Worm (Caenorhabditis elegans) whole organism, L4 larva: ENCODE results near the gene C15B12.2.

ENCODE experiments used
- F26F4.8 ChIP-seq: fragments of 200-800 bp; sonication (Bioruptor generic); conservative IDR thresholded peaks from 2 replicates; pipeline ENCODE4 v1.3.6; 2022; ENCODE audit warnings: missing genetic modification characterization, missing compliant biosample characterization
- F37D6.2 ChIP-seq: sonication (generic microtip); optimal IDR thresholded peaks from 2 replicates; lab custom pipeline; 2016; ENCODE audit warnings: mild to moderate bottlenecking, missing genetic modification characterization, missing compliant biosample characterization
- R02D3.7 ChIP-seq: fragments of 150-350 bp; sonication (generic microtip); optimal IDR thresholded peaks from 3 replicates; lab custom pipeline; 2014; ENCODE audit warnings: missing biosample characterization, missing genetic modification characterization
- Y5F2A.4 ChIP-seq: fragments of 200-800 bp; sonication (Bioruptor generic); optimal IDR thresholded peaks from 2 replicates; lab custom pipeline; 2018; ENCODE audit warnings: mild to moderate bottlenecking, missing genetic modification characterization, missing compliant biosample characterization
- Y75B8A.6 ChIP-seq: fragments of 200-800 bp; sonication (Bioruptor generic); IDR thresholded peaks from 2 replicates; pipeline ENCODE4 v1.3.6; 2022; ENCODE audit warnings: missing genetic modification reagents, missing genetic modification characterization, missing compliant biosample characterization
- ZK337.2 ChIP-seq: fragments of 200-800 bp; sonication (Bioruptor generic); IDR thresholded peaks from 2 replicates; pipeline ENCODE4 v1.3.6; 2022; ENCODE audit warnings: missing genetic modification reagents, missing genetic modification characterization, missing compliant biosample characterization
- ZK546.5 ChIP-seq, 2 experiments: sonication (generic microtip); optimal IDR thresholded peaks; 2 replicates each; lab custom pipeline; 2017; ENCODE audit warnings: missing biosample characterization in 2 of 2, missing genetic modification characterization in 2 of 2
- aha-1 ChIP-seq: fragments of 150-350 bp; peaks from one replicate; lab custom pipeline; 2014; ENCODE audit warnings: missing biosample characterization, missing genetic modification characterization
- aly-2 ChIP-seq: sonication (generic microtip); optimal IDR thresholded peaks from 2 replicates; lab custom pipeline; 2018; ENCODE audit warnings: missing biosample characterization, missing genetic modification characterization
- ceh-62 ChIP-seq: sonication (generic microtip); optimal IDR thresholded peaks from 2 replicates; lab custom pipeline; 2017; ENCODE audit warnings: missing biosample characterization, missing genetic modification characterization
- ces-1 ChIP-seq: fragments of 150-350 bp; sonication (generic microtip); optimal IDR thresholded peaks from 4 replicates; lab custom pipeline; 2014; ENCODE audit warnings: missing biosample characterization, missing genetic modification reagents, missing genetic modification characterization
- cey-2 ChIP-seq: sonication (generic microtip); optimal IDR thresholded peaks from 3 replicates; lab custom pipeline; 2017; ENCODE audit warnings: missing genetic modification characterization, mild to moderate bottlenecking, missing compliant biosample characterization, antibody characterized with exemption, borderline replicate concordance; ENCODE audit not compliant: insufficient read depth
- daf-12 ChIP-seq: fragments of 150-350 bp; optimal IDR thresholded peaks from 2 replicates; lab custom pipeline; 2014; ENCODE audit warnings: missing biosample characterization, missing genetic modification reagents, missing genetic modification characterization
- daf-16 ChIP-seq, 3 experiments: sonication (generic microtip); optimal IDR thresholded peaks; 2 replicates each; lab custom pipeline; 2016 to 2017; ENCODE audit warnings: missing genetic modification characterization in 3 of 3, missing genetic modification reagents in 3 of 3, mild to moderate bottlenecking in 2 of 3, missing compliant biosample characterization in 2 of 3, missing biosample characterization in 1 of 3, moderate library complexity in 1 of 3
- daf-19 ChIP-seq: fragments of 200-800 bp; sonication (Bioruptor generic); conservative IDR thresholded peaks from 2 replicates; pipeline ENCODE4 v1.3.6; 2022; ENCODE audit warnings: missing genetic modification characterization, missing compliant biosample characterization
- dmd-6 ChIP-seq: fragments of 200-800 bp; sonication (Bioruptor generic); IDR thresholded peaks from 2 replicates; pipeline ENCODE4 v1.3.6; 2022; ENCODE audit warnings: missing genetic modification reagents, missing genetic modification characterization, missing compliant biosample characterization
- dve-1 ChIP-seq: sonication (generic microtip); optimal IDR thresholded peaks from 2 replicates; lab custom pipeline; 2017; ENCODE audit warnings: antibody characterized with exemption, mild to moderate bottlenecking, missing genetic modification characterization, missing compliant biosample characterization; ENCODE audit not compliant: insufficient read depth
- egl-27 ChIP-seq: sonication (generic microtip); optimal IDR thresholded peaks from 3 replicates; lab custom pipeline; 2017; ENCODE audit warnings: missing biosample characterization, missing genetic modification reagents, missing genetic modification characterization
- gei-8 ChIP-seq: fragments of 200-800 bp; sonication (Bioruptor generic); optimal IDR thresholded peaks from 2 replicates; lab custom pipeline; 2018; ENCODE audit warnings: mild to moderate bottlenecking, missing genetic modification characterization, missing compliant biosample characterization
- hif-1 ChIP-seq, 2 experiments: sonication (generic microtip); optimal IDR thresholded peaks; 2 replicates each; lab custom pipeline; 2016 to 2017; ENCODE audit warnings: missing compliant biosample characterization in 2 of 2, missing genetic modification characterization in 2 of 2, missing genetic modification reagents in 2 of 2, missing genotype in 2 of 2, mild to moderate bottlenecking in 1 of 2
- hlh-11 ChIP-seq: fragments of 200-800 bp; sonication (Bioruptor generic); optimal IDR thresholded peaks from 2 replicates; lab custom pipeline; 2018; ENCODE audit warnings: mild to moderate bottlenecking, missing genetic modification characterization, missing compliant biosample characterization
- jun-1 ChIP-seq: fragments of 150-350 bp; optimal IDR thresholded peaks from 2 replicates; lab custom pipeline; 2014; ENCODE audit warnings: missing biosample characterization, missing genetic modification reagents, missing genetic modification characterization
- lin-1 ChIP-seq: fragments of 200-800 bp; sonication (Bioruptor generic); IDR thresholded peaks from 2 replicates; pipeline ENCODE4 v1.3.6; 2022; ENCODE audit warnings: missing genetic modification reagents, missing genetic modification characterization, missing compliant biosample characterization
- lin-13 ChIP-seq: fragments of 150-350 bp; optimal IDR thresholded peaks from 2 replicates; lab custom pipeline; 2014; ENCODE audit warnings: missing biosample characterization, missing genetic modification reagents, missing genetic modification characterization
- lir-3 ChIP-seq: sonication (generic microtip); optimal IDR thresholded peaks from 2 replicates; lab custom pipeline; 2016; ENCODE audit warnings: mild to moderate bottlenecking, missing genetic modification characterization, missing compliant biosample characterization
- mdl-1 ChIP-seq, 2 experiments: fragments of 150-350 bp in 1 of 2; sonication (generic microtip) in 1 of 2; optimal IDR thresholded peaks; 2 replicates each; lab custom pipeline; 2014 to 2017; ENCODE audit warnings: missing biosample characterization in 2 of 2, missing genetic modification characterization in 2 of 2
- mep-1 ChIP-seq: fragments of 150-350 bp; sonication (generic microtip); optimal IDR thresholded peaks from 3 replicates; lab custom pipeline; 2014; ENCODE audit warnings: missing biosample characterization, missing genetic modification characterization
- mxl-2 ChIP-seq: fragments of 200-800 bp; sonication (Bioruptor generic); conservative IDR thresholded peaks from 2 replicates; pipeline ENCODE4 v1.3.6; 2022; ENCODE audit warnings: missing genetic modification reagents, missing genetic modification characterization, missing compliant biosample characterization
- nhr-10 ChIP-seq: fragments of 150-350 bp; optimal IDR thresholded peaks from 2 replicates; lab custom pipeline; 2014; ENCODE audit warnings: missing biosample characterization, missing genetic modification characterization
- nhr-102 ChIP-seq: sonication (generic microtip); optimal IDR thresholded peaks from 2 replicates; lab custom pipeline; 2016; ENCODE audit warnings: mild to moderate bottlenecking, missing genetic modification characterization, moderate library complexity, missing compliant biosample characterization
- nhr-28 ChIP-seq: fragments of 150-350 bp; optimal IDR thresholded peaks from 2 replicates; lab custom pipeline; 2014; ENCODE audit warnings: missing biosample characterization, missing genetic modification characterization
- nhr-42 ChIP-seq: fragments of 200-800 bp; sonication (Bioruptor generic); IDR thresholded peaks from 2 replicates; pipeline ENCODE4 v1.3.6; 2022; ENCODE audit warnings: missing genetic modification characterization, missing compliant biosample characterization
- nhr-76 ChIP-seq: fragments of 150-350 bp; optimal IDR thresholded peaks from 2 replicates; lab custom pipeline; 2014; ENCODE audit warnings: missing biosample characterization, missing genetic modification characterization
- nhr-77 ChIP-seq: fragments of 150-350 bp; optimal IDR thresholded peaks from 2 replicates; lab custom pipeline; 2014; ENCODE audit warnings: missing biosample characterization, missing genetic modification characterization
- pqm-1 ChIP-seq: sonication (generic microtip); optimal IDR thresholded peaks from 2 replicates; lab custom pipeline; 2017; ENCODE audit warnings: missing biosample characterization, missing genetic modification characterization
- rbr-2 ChIP-seq: sonication (generic microtip); optimal IDR thresholded peaks from 2 replicates; lab custom pipeline; 2016; ENCODE audit warnings: missing genotype, missing genetic modification characterization, missing compliant biosample characterization
- sdz-12 ChIP-seq: fragments of 200-800 bp; sonication (Bioruptor generic); optimal IDR thresholded peaks from 2 replicates; lab custom pipeline; 2018; ENCODE audit warnings: mild to moderate bottlenecking, missing genetic modification characterization, missing compliant biosample characterization
- set-16 ChIP-seq: fragments of 200-800 bp; sonication (Bioruptor generic); IDR thresholded peaks from 2 replicates; pipeline ENCODE4 v1.3.6; 2022; ENCODE audit warnings: missing genetic modification reagents, missing genetic modification characterization, missing compliant biosample characterization
- skn-1 ChIP-seq: fragments of 150-350 bp; optimal IDR thresholded peaks from 2 replicates; lab custom pipeline; 2014; ENCODE audit warnings: missing biosample characterization, missing genetic modification characterization
- snpc-4 ChIP-seq: fragments of 150-350 bp; optimal IDR thresholded peaks from 2 replicates; lab custom pipeline; 2014; ENCODE audit warnings: missing biosample characterization, missing genetic modification characterization
- spr-3 ChIP-seq: fragments of 200-800 bp; sonication (Bioruptor generic); optimal IDR thresholded peaks from 2 replicates; lab custom pipeline; 2018; ENCODE audit warnings: mild to moderate bottlenecking, missing genetic modification characterization, missing compliant biosample characterization
- tag-97 ChIP-seq: fragments of 200-800 bp; sonication (Bioruptor generic); IDR thresholded peaks from 2 replicates; pipeline ENCODE4 v1.3.6; 2022; ENCODE audit warnings: missing genetic modification characterization, missing compliant biosample characterization
- unc-62 ChIP-seq, 3 experiments: fragments of 150-350 bp in 1 of 3; sonication (generic microtip); optimal IDR thresholded peaks in 2 of 3; peaks in 1 of 3; 1 replicate in 1 of 3; 2 replicates in 2 of 3; lab custom pipeline; 2014 to 2017; ENCODE audit warnings: missing biosample characterization in 3 of 3, missing genetic modification characterization in 3 of 3, missing genetic modification reagents in 3 of 3, missing genotype in 1 of 3
- zip-2 ChIP-seq: fragments of 150-350 bp; optimal IDR thresholded peaks from 2 replicates; lab custom pipeline; 2014; ENCODE audit warnings: missing biosample characterization, missing genetic modification characterization

C15B12.2 gene

DNA sequence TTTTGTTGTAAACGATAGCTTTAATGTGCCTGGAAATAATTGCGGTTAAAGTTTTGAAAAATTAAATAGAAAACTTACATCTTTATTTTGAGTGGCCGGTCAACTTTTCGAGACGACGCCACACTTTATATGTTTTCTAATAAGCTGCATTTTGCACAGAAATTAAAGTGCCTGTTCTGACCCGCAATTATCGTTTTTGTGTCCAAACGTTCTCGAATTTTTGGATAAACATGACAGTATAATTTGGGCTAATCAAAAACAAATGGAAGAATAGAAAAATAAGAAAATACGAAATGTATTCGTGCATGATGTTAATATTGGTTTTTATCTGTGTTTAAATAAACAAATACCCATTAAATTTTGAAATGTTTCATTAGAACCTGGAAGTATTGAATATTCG lies 42.5 kb upstream of the C15B12.2 start, which contains the start of gene K10C2.12:
TSS of gene K10C2.12 (minus strand) at position 101 of the 400 bp plus-strand sequence.
- TF ChIP-seq lin-13 (GFP tag; lab: Kevin White, UChicago) (no peak), tag-97 (GFP tag; lab: Robert Waterston, UW) (no peak), aha-1 (tag; lab: Kevin White, UChicago) (no peak), ZK337.2 (no peak), ces-1 (GFP tag; lab: Kevin White, UChicago) (no peak), skn-1 (tag; lab: Kevin White, UChicago) (no peak), jun-1 (tag; lab: Kevin White, UChicago) (no peak), R02D3.7 (no peak), daf-19 (GFP tag; lab: Robert Waterston, UW) (no peak), nhr-10 (tag; lab: Kevin White, UChicago) (no peak), nhr-77 (tag; lab: Kevin White, UChicago) (no peak), ceh-62 (tag; lab: Kevin White, UChicago) (no peak), F26F4.8 (GFP tag; lab: Robert Waterston, UW) (no peak), rbr-2 (no peak), dve-1 (tag; lab: Kevin White, UChicago) (no peak), set-16 (GFP tag; lab: Robert Waterston, UW) (no peak), hlh-11 (tag; lab: Kevin White, UChicago) (no peak), sdz-12 (GFP tag; lab: Kevin White, UChicago) (no peak), F37D6.2 (tag; lab: Kevin White, UChicago) (no peak)

ce11 chrX:6427147-6427546 lies 36.1 kb upstream of the C15B12.2 start:
- TF ChIP-seq skn-1 (tag; lab: Kevin White, UChicago) (no peak), nhr-102 (tag; lab: Kevin White, UChicago) (peak; percentile 43), hif-1 (tag; optimal IDR thresholded peaks at IDR 0.05; lab: Kevin White, UChicago) (no peak), nhr-77 (tag; lab: Kevin White, UChicago) (peak; percentile 90), dmd-6 (peak; percentile 80), nhr-28 (tag; lab: Kevin White, UChicago) (peak; percentile 95), gei-8 (GFP tag; lab: Kevin White, UChicago) (no peak), hlh-11 (tag; lab: Kevin White, UChicago) (peak; percentile 71), daf-16 (GFP tag; optimal IDR thresholded peaks at IDR 0.05; lab: Kevin White, UChicago) (no peak), daf-16 (tag; optimal IDR thresholded peaks at IDR 0.05; lab: Kevin White, UChicago) (peak; percentile 75), pqm-1 (peak; percentile 96), lin-1 (GFP tag; lab: Robert Waterston, UW) (0 out of 2 replicates have a peak, but pooled peaks have one; percentile 36), mdl-1 (tag; optimal IDR thresholded peaks at IDR 0.05; lab: Kevin White, UChicago) (peak in 1 of 2 experiments; percentile 36), dve-1 (tag; lab: Kevin White, UChicago) (peak; percentile 89)

DNA sequence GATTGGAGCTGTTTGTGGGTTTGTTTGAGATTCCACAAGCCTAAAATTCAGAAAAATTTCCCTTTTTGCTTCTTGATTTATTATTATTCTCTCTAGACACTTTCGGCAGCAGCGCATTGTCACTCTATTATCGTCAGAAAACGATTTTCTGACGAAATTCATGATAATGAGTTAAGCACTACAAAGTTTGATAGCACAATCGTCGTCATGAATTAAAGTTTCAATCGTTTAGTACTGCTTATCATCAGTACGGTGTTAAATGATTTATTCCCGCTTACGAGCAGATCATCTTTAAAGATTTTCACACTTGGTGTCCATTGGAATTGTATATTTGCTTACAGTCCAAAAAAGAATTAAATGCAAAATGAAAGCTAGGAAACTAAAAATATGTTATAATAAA lies 33.7 kb upstream of the C15B12.2 start:
- TF ChIP-seq ZK546.5 (tag; optimal IDR thresholded peaks at IDR 0.05; lab: Kevin White, UChicago) = no peak
- TF ChIP-seq cey-2 (tag; lab: Kevin White, UChicago) = no peak
- TF ChIP-seq Y75B8A.6 (GFP tag; lab: Robert Waterston, UW) = no peak
- no peak for TF ChIP-seq unc-62 (GFP tag; optimal IDR thresholded peaks at IDR 0.05 in 1 of 2; lab: Kevin White, UChicago)
- TF ChIP-seq unc-62 (tag; optimal IDR thresholded peaks at IDR 0.05; lab: Kevin White, UChicago) = no peak
- TF ChIP-seq zip-2 = no peak
- no peak for TF ChIP-seq mep-1 (tag; lab: Kevin White, UChicago)
- TF ChIP-seq skn-1 (tag; lab: Kevin White, UChicago) = no peak
- TF ChIP-seq dve-1 (tag; lab: Kevin White, UChicago) = peak; percentile 22
- no peak for TF ChIP-seq aly-2 (tag; lab: Kevin White, UChicago)
- TF ChIP-seq dmd-6 = peak; percentile 44; the same call in 1 of the 2 replicates
- TF ChIP-seq spr-3 (GFP tag; lab: Kevin White, UChicago) = no peak
- TF ChIP-seq nhr-10 (tag; lab: Kevin White, UChicago) = no peak
- TF ChIP-seq egl-27 (tag; lab: Kevin White, UChicago) = no peak
- peak; percentile 73 for TF ChIP-seq nhr-28 (tag; lab: Kevin White, UChicago)
- no peak for TF ChIP-seq daf-12
- no peak for TF ChIP-seq lir-3 (tag; lab: Kevin White, UChicago)
- TF ChIP-seq nhr-76 = no peak
- TF ChIP-seq sdz-12 (GFP tag; lab: Kevin White, UChicago) = no peak
- TF ChIP-seq Y5F2A.4 (GFP tag; lab: Kevin White, UChicago) = no peak
- no peak for TF ChIP-seq ZK337.2
- TF ChIP-seq hif-1 (tag; optimal IDR thresholded peaks at IDR 0.05; lab: Kevin White, UChicago) = no peak
- TF ChIP-seq nhr-42 = no peak
- peak; percentile 79 for TF ChIP-seq pqm-1
- no peak for TF ChIP-seq lin-1 (GFP tag; lab: Robert Waterston, UW)
- no peak for TF ChIP-seq daf-16 (GFP tag; optimal IDR thresholded peaks at IDR 0.05; lab: Kevin White, UChicago)
- peak; percentile 39 for TF ChIP-seq daf-16 (tag; optimal IDR thresholded peaks at IDR 0.05; lab: Kevin White, UChicago)
- no peak for TF ChIP-seq ces-1 (GFP tag; lab: Kevin White, UChicago)
- no peak for TF ChIP-seq mxl-2
- TF ChIP-seq snpc-4 = no peak
- peak; percentile 23 for TF ChIP-seq hlh-11 (tag; lab: Kevin White, UChicago)
